ENCODE assay signal across 1 fruit fly cellular context in the genomic region with DNA sequence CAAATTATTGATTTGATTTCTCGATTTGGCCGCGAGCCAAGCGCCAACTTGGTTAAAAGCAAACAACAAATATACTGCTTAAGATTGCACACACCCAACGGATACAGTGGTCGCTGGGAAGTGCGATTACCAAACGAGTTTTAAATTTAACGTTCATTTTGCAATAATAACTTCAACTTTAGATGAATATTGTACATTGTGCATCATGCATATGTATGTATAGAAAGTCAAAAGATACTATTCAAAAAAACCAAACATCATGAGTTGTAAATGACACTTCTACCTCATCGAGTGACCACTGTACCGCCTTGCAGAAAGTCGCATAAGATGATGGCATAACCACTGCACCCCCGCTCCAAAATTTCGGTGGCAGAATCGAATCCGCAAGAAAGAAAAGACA.
A peak's percentile ranks its signal among the peaks of the same experiment; 100 is the strongest.
TF ChIP-seq lines count a peak whose summit lies in the region.

No protein-coding gene starts in this region.

TF ChIP-seq in whole organism, embryonic, 481 proteins besides CTCF, POLR2A, EP300 and RAD21 (continued from another document):
- TF ChIP-seq CG7839 (tag; optimal IDR thresholded peaks at IDR 0.05; lab: Kevin White, UChicago) (no peak), crol (GFP tag; IDR thresholded peaks at IDR 0.05; lab: Robert Waterston, UW) (no peak), BEAF-32 (GFP tag; optimal IDR thresholded peaks at IDR 0.05; lab: Kevin White, UChicago) (no peak), Jarid2 (GFP tag; optimal IDR thresholded peaks at IDR 0.05; lab: Kevin White, UChicago) (no peak), nmo (GFP tag; optimal IDR thresholded peaks at IDR 0.05; lab: Kevin White, UChicago) (no peak), hb (GFP tag; IDR thresholded peaks at IDR 0.05; lab: Robert Waterston, UW; ENCODE audit: partially characterized antibody) (no peak), al (GFP tag; IDR thresholded peaks at IDR 0.05; lab: Robert Waterston, UW) (no peak), CG11504 (tag; optimal IDR thresholded peaks at IDR 0.05; lab: Kevin White, UChicago) (peak; percentile 8), Oaz (GFP tag; IDR thresholded peaks at IDR 0.05; lab: Robert Waterston, UW) (no peak), CG11247 (GFP tag; IDR thresholded peaks at IDR 0.05; lab: Robert Waterston, UW) (no peak), Ets65A (GFP tag; lab: Kevin White, UChicago) (peak; percentile 74), bsh (GFP tag; optimal IDR thresholded peaks at IDR 0.05; lab: Kevin White, UChicago) (peak in 1 of 2 experiments; percentile 16), Bteb2 (GFP tag; optimal IDR thresholded peaks at IDR 0.05; lab: Kevin White, UChicago) (no peak), dysf (GFP tag; IDR thresholded peaks at IDR 0.05; lab: Robert Waterston, UW) (no peak), sob (GFP tag; IDR thresholded peaks at IDR 0.05; lab: Robert Waterston, UW) (no peak), CG4854 (GFP tag; optimal IDR thresholded peaks at IDR 0.05; lab: Kevin White, UChicago) (no peak), wek (GFP tag; optimal IDR thresholded peaks at IDR 0.05; lab: Kevin White, UChicago) (no peak), eve (GFP tag; optimal IDR thresholded peaks at IDR 0.05; lab: Kevin White, UChicago) (no peak), CG13123 (GFP tag; optimal IDR thresholded peaks at IDR 0.05; lab: Kevin White, UChicago) (no peak)
TF ChIP-seq in whole organism, embryonic: peak in this region for 21.
